Fruit fly (Drosophila melanogaster): ENCODE data around the gene CG10097.
A peak's percentile ranks its signal among the peaks of the same experiment; 100 is the strongest.

The CG10097 gene

dm6 chr3R:12395880-12396279 lies at the start of gene CG10097, which contains the start of gene CG10096:
Gene CG10097, minus strand, starts transcription at chr3R:12395980.
Gene CG10096, minus strand, starts transcription at chr3R:12395980.
- TF ChIP-seq Dll (optimal IDR thresholded peaks at IDR 0.05): no peak
- no peak for TF ChIP-seq psq (optimal IDR thresholded peaks at IDR 0.05)
- no peak for TF ChIP-seq CG8478 (optimal IDR thresholded peaks at IDR 0.05)
- no peak for TF ChIP-seq EcR (GFP tag; optimal IDR thresholded peaks at IDR 0.05)
- TF ChIP-seq pan (optimal IDR thresholded peaks at IDR 0.05): no peak
- TF ChIP-seq usp (GFP tag; optimal IDR thresholded peaks at IDR 0.05): no peak

dm6 chr3R:12445468-12445867 lies 49.7 kb upstream of the CG10097 start:
- TF ChIP-seq psq (optimal IDR thresholded peaks at IDR 0.05): no peak
- TF ChIP-seq EcR (GFP tag; optimal IDR thresholded peaks at IDR 0.05): no peak
- TF ChIP-seq pan (optimal IDR thresholded peaks at IDR 0.05): no peak
- no peak for TF ChIP-seq Dll (optimal IDR thresholded peaks at IDR 0.05)
- TF ChIP-seq usp (GFP tag; optimal IDR thresholded peaks at IDR 0.05): no peak
- no peak for TF ChIP-seq CG8478 (optimal IDR thresholded peaks at IDR 0.05)

dm6 chr3R:12443769-12444168 lies 48.0 kb upstream of the CG10097 start:
- TF ChIP-seq psq (optimal IDR thresholded peaks at IDR 0.05) (no peak), EcR (GFP tag; optimal IDR thresholded peaks at IDR 0.05) (no peak), pan (optimal IDR thresholded peaks at IDR 0.05) (no peak)

- TF ChIP-seq CG8478 (optimal IDR thresholded peaks at IDR 0.05) (peak; percentile 7), Dll (optimal IDR thresholded peaks at IDR 0.05) (no peak)
These were observed 47.1 kb upstream of the CG10097 start for dm6 chr3R:12442601-12443533.

dm6 chr3R:12441008-12441606 lies 45.3 kb upstream of the CG10097 start:
- TF ChIP-seq pan (optimal IDR thresholded peaks at IDR 0.05): no peak
- no peak for TF ChIP-seq Dll (optimal IDR thresholded peaks at IDR 0.05)
- no peak for TF ChIP-seq psq (optimal IDR thresholded peaks at IDR 0.05)
- no peak for TF ChIP-seq CG8478 (optimal IDR thresholded peaks at IDR 0.05)

dm6 chr3R:12439401-12440143 lies 43.8 kb upstream of the CG10097 start, which contains the start of gene Desat1:
Gene Desat1, plus strand, starts transcription at chr3R:12439600.
- no peak for TF ChIP-seq EcR (GFP tag; optimal IDR thresholded peaks at IDR 0.05)
- no peak for TF ChIP-seq Dll (optimal IDR thresholded peaks at IDR 0.05)
- no peak for TF ChIP-seq usp (GFP tag; optimal IDR thresholded peaks at IDR 0.05)
- TF ChIP-seq psq (optimal IDR thresholded peaks at IDR 0.05): no peak
- no peak for TF ChIP-seq CG8478 (optimal IDR thresholded peaks at IDR 0.05)
- no peak for TF ChIP-seq pan (optimal IDR thresholded peaks at IDR 0.05)

dm6 chr3R:12439039-12439400 lies 43.2 kb upstream of the CG10097 start, which contains the start of the genes CG17207 and CG46427:
Gene CG17207, minus strand, starts transcription at chr3R:12439139.
Gene CG46427, minus strand, starts transcription at chr3R:12439139.
- TF ChIP-seq pan (optimal IDR thresholded peaks at IDR 0.05) (no peak), EcR (GFP tag; optimal IDR thresholded peaks at IDR 0.05) (no peak), psq (optimal IDR thresholded peaks at IDR 0.05) (no peak), usp (GFP tag; optimal IDR thresholded peaks at IDR 0.05) (no peak), CG8478 (optimal IDR thresholded peaks at IDR 0.05) (no peak), Dll (optimal IDR thresholded peaks at IDR 0.05) (no peak)

dm6 chr3R:12435948-12436347 lies 40.2 kb upstream of the CG10097 start, which contains the start of gene Desat2:
Gene Desat2, plus strand, starts transcription at chr3R:12436248.
- no peak for TF ChIP-seq EcR (GFP tag; optimal IDR thresholded peaks at IDR 0.05)

- TF ChIP-seq EcR (GFP tag; optimal IDR thresholded peaks at IDR 0.05): no peak
- TF ChIP-seq pan (optimal IDR thresholded peaks at IDR 0.05): no peak
These were observed 38.0 kb upstream of the CG10097 start, which contains the start of the genes Aos1 and Srlp for dm6 chr3R:12433764-12434163. Gene Aos1, minus strand, starts transcription at chr3R:12433822. Gene Srlp, plus strand, starts transcription at chr3R:12434098.

- TF ChIP-seq CG8478 (optimal IDR thresholded peaks at IDR 0.05) (no peak), EcR (GFP tag; optimal IDR thresholded peaks at IDR 0.05) (no peak), Dll (optimal IDR thresholded peaks at IDR 0.05) (no peak), pan (optimal IDR thresholded peaks at IDR 0.05) (no peak), usp (GFP tag; optimal IDR thresholded peaks at IDR 0.05) (no peak), psq (optimal IDR thresholded peaks at IDR 0.05) (no peak)
These were observed 35.3 kb upstream of the CG10097 start, which contains the start of gene Prosalpha2 for dm6 chr3R:12431030-12431489. Gene Prosalpha2, plus strand, starts transcription at chr3R:12431321.

- no peak for TF ChIP-seq usp (GFP tag; optimal IDR thresholded peaks at IDR 0.05)
- TF ChIP-seq EcR (GFP tag; optimal IDR thresholded peaks at IDR 0.05): no peak
- TF ChIP-seq CG8478 (optimal IDR thresholded peaks at IDR 0.05): no peak
These were observed 33.4 kb upstream of the CG10097 start, which contains the start of the genes CG5641 and CG5245 for dm6 chr3R:12429120-12429610. Gene CG5641, minus strand, starts transcription at chr3R:12429282. Gene CG5245, plus strand, starts transcription at chr3R:12429560.

- TF ChIP-seq pan (optimal IDR thresholded peaks at IDR 0.05) (no peak), CG8478 (optimal IDR thresholded peaks at IDR 0.05) (no peak), Dll (optimal IDR thresholded peaks at IDR 0.05) (no peak), psq (optimal IDR thresholded peaks at IDR 0.05) (no peak), usp (GFP tag; optimal IDR thresholded peaks at IDR 0.05) (no peak), EcR (GFP tag; optimal IDR thresholded peaks at IDR 0.05) (no peak)
These were observed 30.5 kb upstream of the CG10097 start, which contains the start of gene NANS for dm6 chr3R:12426310-12426653. Gene NANS, plus strand, starts transcription at chr3R:12426578.
